Worm (Caenorhabditis elegans) whole organism, L1 larva: ENCODE results near the gene sqv-6.

Experiments used
- C04F5.9 ChIP-seq: sonication (generic microtip); optimal IDR thresholded peaks from 2 replicates; lab custom pipeline; 2016; ENCODE audit warnings: missing genetic modification characterization, missing compliant biosample characterization
- C16A3.4 ChIP-seq: fragments of 150-350 bp; optimal IDR thresholded peaks from 2 replicates; lab custom pipeline; 2014; ENCODE audit warnings: missing biosample characterization, missing genetic modification characterization
- C34B4.2 ChIP-seq: sonication (generic microtip); optimal IDR thresholded peaks from 2 replicates; lab custom pipeline; 2017; ENCODE audit warnings: mild to moderate bottlenecking, missing genetic modification characterization, missing compliant biosample characterization
- F16B12.6 ChIP-seq: fragments of 150-350 bp; optimal IDR thresholded peaks from 2 replicates; lab custom pipeline; 2014; ENCODE audit warnings: missing biosample characterization, missing genetic modification characterization
- Y116A8C.19 ChIP-seq: sonication (generic microtip); optimal IDR thresholded peaks from 2 replicates; lab custom pipeline; 2016; ENCODE audit warnings: missing compliant biosample characterization, missing genetic modification characterization, borderline replicate concordance
- aly-2 ChIP-seq: fragments of 150-350 bp; optimal IDR thresholded peaks from 2 replicates; lab custom pipeline; 2014; ENCODE audit warnings: missing biosample characterization, missing genetic modification characterization
- ama-1 ChIP-seq: fragments of 150-350 bp; optimal IDR thresholded peaks from 2 replicates; lab custom pipeline; 2014
- blmp-1 ChIP-seq: fragments of 150-350 bp; optimal IDR thresholded peaks from 2 replicates; lab custom pipeline; 2014; ENCODE audit warnings: missing biosample characterization, missing genetic modification characterization
- ceh-63 ChIP-seq: fragments of 200-800 bp; sonication (Bioruptor generic); optimal IDR thresholded peaks from 2 replicates; lab custom pipeline; 2018; ENCODE audit warnings: mild to moderate bottlenecking, missing genetic modification characterization, missing compliant biosample characterization
- ceh-8 ChIP-seq: fragments of 200-800 bp; sonication (Bioruptor generic); optimal IDR thresholded peaks from 2 replicates; lab custom pipeline; 2018; ENCODE audit warnings: mild to moderate bottlenecking, missing genetic modification characterization, moderate library complexity, missing compliant biosample characterization
- efl-1 ChIP-seq, 4 experiments: fragments of 150-350 bp; optimal IDR thresholded peaks in 3 of 4; peaks in 1 of 4; 1 replicate in 1 of 4; 2 replicates in 3 of 4; lab custom pipeline; 2014; ENCODE audit warnings: missing biosample characterization in 2 of 4, missing genetic modification characterization in 2 of 4, missing genetic modification reagents in 2 of 4
- egl-13 ChIP-seq: sonication (generic microtip); optimal IDR thresholded peaks from 2 replicates; lab custom pipeline; 2016; ENCODE audit warnings: missing genotype, missing genetic modification reagents, missing genetic modification characterization, missing compliant biosample characterization
- elt-3 ChIP-seq, 6 experiments: fragments of 150-350 bp in 1 of 6; sonication (generic microtip); optimal IDR thresholded peaks; 2 replicates each; lab custom pipeline; 2017 to 2018; ENCODE audit warnings: missing biosample characterization in 6 of 6, missing genetic modification characterization in 6 of 6, inconsistent platforms in 1 of 6
- ets-5 ChIP-seq: fragments of 200-800 bp; sonication (Bioruptor generic); IDR thresholded peaks from 2 replicates; pipeline ENCODE4 v1.3.6; 2022; ENCODE audit warnings: missing genetic modification characterization, missing compliant biosample characterization
- fos-1 ChIP-seq: fragments of 150-350 bp; optimal IDR thresholded peaks from 2 replicates; lab custom pipeline; 2014; ENCODE audit warnings: missing biosample characterization, missing genetic modification characterization
- hlh-17 ChIP-seq: fragments of 200-800 bp; sonication (Bioruptor generic); optimal IDR thresholded peaks from 2 replicates; lab custom pipeline; 2018; ENCODE audit warnings: missing genetic modification characterization, mild to moderate bottlenecking, missing compliant biosample characterization, moderate library complexity, borderline replicate concordance
- hlh-4 ChIP-seq: sonication (generic microtip); optimal IDR thresholded peaks from 2 replicates; lab custom pipeline; 2016; ENCODE audit warnings: mild to moderate bottlenecking, missing genetic modification characterization, missing compliant biosample characterization
- hpl-2 ChIP-seq: fragments of 150-350 bp; optimal IDR thresholded peaks from 2 replicates; lab custom pipeline; 2014; ENCODE audit warnings: missing biosample characterization, missing genetic modification reagents, missing genetic modification characterization
- jun-1 ChIP-seq: fragments of 150-350 bp; optimal IDR thresholded peaks from 2 replicates; lab custom pipeline; 2014; ENCODE audit warnings: missing biosample characterization, missing genetic modification reagents, missing genetic modification characterization
- lin-14 ChIP-seq: fragments of 200-800 bp; sonication (Bioruptor generic); optimal IDR thresholded peaks from 2 replicates; lab custom pipeline; 2018; ENCODE audit warnings: mild to moderate bottlenecking, missing genetic modification characterization, moderate library complexity, missing compliant biosample characterization
- lin-15B ChIP-seq: fragments of 150-350 bp; sonication (generic microtip); optimal IDR thresholded peaks from 3 replicates; lab custom pipeline; 2014; ENCODE audit warnings: missing biosample characterization, missing genetic modification characterization
- mab-9 ChIP-seq: fragments of 200-800 bp; sonication (Bioruptor generic); IDR thresholded peaks from 2 replicates; pipeline ENCODE4 v1.3.6; 2022; ENCODE audit warnings: missing genetic modification reagents, missing genetic modification characterization, missing compliant biosample characterization
- nhr-19 ChIP-seq: fragments of 200-800 bp; sonication (Bioruptor generic); conservative IDR thresholded peaks from 2 replicates; pipeline ENCODE4 v1.3.6; 2022; ENCODE audit warnings: missing genetic modification characterization, missing compliant biosample characterization
- nhr-20 ChIP-seq: sonication (generic microtip); optimal IDR thresholded peaks from 2 replicates; lab custom pipeline; 2016; ENCODE audit warnings: mild to moderate bottlenecking, missing genetic modification characterization, missing compliant biosample characterization
- nhr-237 ChIP-seq: fragments of 150-350 bp; optimal IDR thresholded peaks from 2 replicates; lab custom pipeline; 2014; ENCODE audit warnings: missing biosample characterization, missing genetic modification characterization
- nhr-76 ChIP-seq: sonication (generic microtip); optimal IDR thresholded peaks from 2 replicates; lab custom pipeline; 2017; ENCODE audit warnings: missing biosample characterization, missing genetic modification characterization
- nhr-77 ChIP-seq: fragments of 150-350 bp; optimal IDR thresholded peaks from 2 replicates; lab custom pipeline; 2014; ENCODE audit warnings: missing biosample characterization, missing genetic modification characterization
- nhr-85 ChIP-seq: sonication (generic microtip); peaks from one replicate; lab custom pipeline; 2016; ENCODE audit warnings: missing genetic modification characterization, inconsistent platforms, missing compliant biosample characterization
- nhr-90 ChIP-seq: sonication (generic microtip); optimal IDR thresholded peaks from 2 replicates; lab custom pipeline; 2016; ENCODE audit warnings: mild to moderate bottlenecking, missing genetic modification characterization, missing compliant biosample characterization; ENCODE audit not compliant: poor library complexity
- pag-3 ChIP-seq: sonication (generic microtip); optimal IDR thresholded peaks from 2 replicates; lab custom pipeline; 2017; ENCODE audit warnings: missing genetic modification characterization, mild to moderate bottlenecking, missing compliant biosample characterization, antibody characterized with exemption, borderline replicate concordance; ENCODE audit not compliant: insufficient read depth
- pax-3 ChIP-seq: fragments of 200-800 bp; sonication (Bioruptor generic); optimal IDR thresholded peaks from 2 replicates; lab custom pipeline; 2018; ENCODE audit warnings: mild to moderate bottlenecking, missing genetic modification characterization, moderate library complexity, missing compliant biosample characterization
- rnt-1 ChIP-seq: sonication (generic microtip); optimal IDR thresholded peaks from 2 replicates; lab custom pipeline; 2016; ENCODE audit warnings: mild to moderate bottlenecking, missing genetic modification characterization, moderate library complexity, missing compliant biosample characterization
- skn-1 ChIP-seq: fragments of 150-350 bp; optimal IDR thresholded peaks from 2 replicates; lab custom pipeline; 2014; ENCODE audit warnings: missing biosample characterization, missing genetic modification characterization
- snpc-4 ChIP-seq: fragments of 150-350 bp; optimal IDR thresholded peaks from 2 replicates; lab custom pipeline; 2014; ENCODE audit warnings: missing biosample characterization, missing genetic modification characterization
- snu-23 ChIP-seq: sonication (generic microtip); optimal IDR thresholded peaks from 2 replicates; lab custom pipeline; 2016; ENCODE audit warnings: missing genetic modification characterization, missing compliant biosample characterization
- sox-4 ChIP-seq: sonication (generic microtip); optimal IDR thresholded peaks from 2 replicates; lab custom pipeline; 2016; ENCODE audit warnings: missing genetic modification characterization, missing compliant biosample characterization
- sptf-1 ChIP-seq: fragments of 150-350 bp; optimal IDR thresholded peaks from 2 replicates; lab custom pipeline; 2014; ENCODE audit warnings: missing biosample characterization, missing genetic modification characterization
- sup-37 ChIP-seq: fragments of 200-800 bp; sonication (Bioruptor generic); optimal IDR thresholded peaks from 2 replicates; lab custom pipeline; 2018; ENCODE audit warnings: mild to moderate bottlenecking, missing genetic modification characterization, missing compliant biosample characterization
- tbx-2 ChIP-seq: sonication (generic microtip); optimal IDR thresholded peaks from 2 replicates; lab custom pipeline; 2016; ENCODE audit warnings: missing genetic modification characterization, missing compliant biosample characterization
- unc-130 ChIP-seq: fragments of 150-350 bp; optimal IDR thresholded peaks from 2 replicates; lab custom pipeline; 2017; ENCODE audit warnings: missing biosample characterization, missing genetic modification characterization, inconsistent platforms
- unc-86 ChIP-seq: sonication (generic microtip); optimal IDR thresholded peaks from 2 replicates; lab custom pipeline; 2016; ENCODE audit warnings: missing genetic modification characterization, missing compliant biosample characterization
- unc-98 ChIP-seq: fragments of 200-800 bp; sonication (Bioruptor generic); IDR thresholded peaks from 2 replicates; pipeline ENCODE4 v1.3.6; 2022; ENCODE audit warnings: missing genetic modification characterization, missing compliant biosample characterization
- vab-15 ChIP-seq: sonication (generic microtip); optimal IDR thresholded peaks from 2 replicates; lab custom pipeline; 2017; ENCODE audit warnings: missing genotype, mild to moderate bottlenecking, missing genetic modification characterization, missing compliant biosample characterization
- zag-1 ChIP-seq: fragments of 150-350 bp; optimal IDR thresholded peaks from 2 replicates; lab custom pipeline; 2014; ENCODE audit warnings: missing biosample characterization, missing genetic modification characterization
- zip-4 ChIP-seq: fragments of 200-800 bp; sonication (Bioruptor generic); optimal IDR thresholded peaks from 2 replicates; lab custom pipeline; 2018; ENCODE audit warnings: mild to moderate bottlenecking, missing genetic modification characterization, moderate library complexity, missing compliant biosample characterization
- ztf-11 ChIP-seq, 2 experiments: sonication (generic microtip); optimal IDR thresholded peaks; 2 replicates each; lab custom pipeline; 2016 to 2017; ENCODE audit warnings: missing genetic modification characterization in 2 of 2, missing biosample characterization in 1 of 2, missing compliant biosample characterization in 1 of 2

The sqv-6 gene

ce11 chrV:910588-910987 lies 54.0 kb downstream of the sqv-6 start (continued):
- TF ChIP-seq efl-1 (optimal IDR thresholded peaks at IDR 0.05; lab: Kevin White, UChicago) (peak in 1 of 2 experiments; percentile 2), efl-1 (GFP tag; optimal IDR thresholded peaks at IDR 0.05 in 1 of 2; lab: Kevin White, UChicago) (peak in 1 of 2 experiments; percentile 89)

ce11 chrV:908681-909080 lies 55.9 kb downstream of the sqv-6 start:
- no peak for TF ChIP-seq efl-1 (optimal IDR thresholded peaks at IDR 0.05; lab: Kevin White, UChicago)
- peak in 1 of 2 experiments; percentile 17 for TF ChIP-seq efl-1 (GFP tag; optimal IDR thresholded peaks at IDR 0.05 in 1 of 2; lab: Kevin White, UChicago)
- 0 out of 2 replicates have a peak, but pooled peaks have one; percentile 39 for TF ChIP-seq ets-5 (GFP tag; lab: Robert Waterston, UW)
- no peak for TF ChIP-seq unc-98 (GFP tag; lab: Robert Waterston, UW)
- TF ChIP-seq, all 84 proteins: peak for 2

ce11 chrV:904232-904983 lies 60.2 kb downstream of the sqv-6 start, which contains the start of gene trm-2A:
trm-2A (plus strand) TSS chrV:904963.
- TF ChIP-seq fos-1 (tag; lab: Kevin White, UChicago): peak; percentile 57
- no peak for TF ChIP-seq hlh-17 (GFP tag; lab: Kevin White, UChicago)
- peak; percentile 75 for TF ChIP-seq blmp-1 (tag; lab: Kevin White, UChicago)
- no peak for TF ChIP-seq nhr-76 (tag; lab: Kevin White, UChicago)
- TF ChIP-seq nhr-90 (tag; lab: Kevin White, UChicago): peak; percentile 85
- TF ChIP-seq nhr-19 (GFP tag; lab: Robert Waterston, UW): peak; percentile 85
- peak; percentile 63 for TF ChIP-seq unc-86 (tag; lab: Kevin White, UChicago)
- peak; percentile 79 for TF ChIP-seq vab-15 (tag; lab: Kevin White, UChicago)
- no peak for TF ChIP-seq ets-5 (GFP tag; lab: Robert Waterston, UW)
- peak; percentile 50 for TF ChIP-seq F16B12.6 (tag; lab: Kevin White, UChicago)
- peak; percentile 86 for TF ChIP-seq skn-1
- peak; percentile 94 for TF ChIP-seq rnt-1
- TF ChIP-seq aly-2 (tag; lab: Kevin White, UChicago): peak; percentile 78
- peak; percentile 88 for TF ChIP-seq unc-130
- peak; percentile 91 for TF ChIP-seq nhr-20 (tag; lab: Kevin White, UChicago)
- TF ChIP-seq hlh-4 (tag; lab: Kevin White, UChicago): no peak
- peak; percentile 11 for TF ChIP-seq snpc-4
- TF ChIP-seq nhr-85 (tag; lab: Kevin White, UChicago): peak; percentile 91
- TF ChIP-seq C04F5.9 (tag; lab: Kevin White, UChicago): no peak
- no peak for TF ChIP-seq hpl-2 (GFP tag; lab: Kevin White, UChicago)
- TF ChIP-seq elt-3 (tag; optimal IDR thresholded peaks at IDR 0.05; lab: Kevin White, UChicago): peak in 3 of 6 experiments; percentile 34 to 76 (median 76)
- TF ChIP-seq sox-4 (tag; lab: Kevin White, UChicago): peak; percentile 53
- TF ChIP-seq egl-13 (tag; lab: Kevin White, UChicago): peak; percentile 38
- TF ChIP-seq tbx-2 (tag; lab: Kevin White, UChicago): peak; percentile 83
- TF ChIP-seq jun-1 (tag; lab: Kevin White, UChicago): peak; percentile 65
- peak; percentile 51; the same call in 1 of the 2 replicates for TF ChIP-seq mab-9
- TF ChIP-seq zag-1: no peak
- no peak for TF ChIP-seq C34B4.2 (tag; lab: Kevin White, UChicago)
- no peak for TF ChIP-seq nhr-237 (tag; lab: Kevin White, UChicago)
- TF ChIP-seq ama-1 (lab: Kevin White, UChicago): peak; percentile 14
- peak; percentile 94 for TF ChIP-seq lin-14 (GFP tag; lab: Kevin White, UChicago)
- TF ChIP-seq snu-23 (GFP tag; lab: Kevin White, UChicago): peak; percentile 92
- TF ChIP-seq ceh-63 (GFP tag; lab: Kevin White, UChicago): peak; percentile 9
- peak in 1 of 2 experiments; percentile 75 for TF ChIP-seq ztf-11 (tag; optimal IDR thresholded peaks at IDR 0.05; lab: Kevin White, UChicago)
- no peak for TF ChIP-seq sptf-1 (tag; lab: Kevin White, UChicago)
- peak; percentile 6 for TF ChIP-seq sup-37 (GFP tag; lab: Kevin White, UChicago)
- peak; percentile 68 for TF ChIP-seq nhr-77 (tag; lab: Kevin White, UChicago)
- TF ChIP-seq pax-3 (tag; lab: Kevin White, UChicago): peak; percentile 56
- no peak for TF ChIP-seq Y116A8C.19 (tag; lab: Kevin White, UChicago)
- peak; percentile 19 for TF ChIP-seq zip-4 (GFP tag; lab: Kevin White, UChicago)
- TF ChIP-seq ceh-8 (GFP tag; lab: Kevin White, UChicago): peak; percentile 21
- TF ChIP-seq pag-3 (tag; lab: Kevin White, UChicago): no peak
- TF ChIP-seq lin-15B (tag; lab: Kevin White, UChicago): peak; percentile 75
- TF ChIP-seq C16A3.4: peak; percentile 86
